Worm (Caenorhabditis elegans): ENCODE results near the gene srsx-25.

ce11 chrIV:13323823-13324359 is 41.1 kb upstream of the srsx-25 start, which contains the start of gene fat-2:
- no peak for TF ChIP-seq tab-1 (GFP tag; IDR thresholded peaks at IDR 0.05)
- no peak for TF ChIP-seq cog-1 (tag; optimal IDR thresholded peaks at IDR 0.05)
- TF ChIP-seq flt-1 (GFP tag; IDR thresholded peaks at IDR 0.05), result no peak
- no peak for TF ChIP-seq ztf-29 (GFP tag; IDR thresholded peaks at IDR 0.05)
- no peak for TF ChIP-seq ztf-23 (GFP tag; IDR thresholded peaks at IDR 0.05)
- no peak for TF ChIP-seq klf-2 (GFP tag; conservative IDR thresholded peaks at IDR 0.05)
- TF ChIP-seq T22C8.4 (GFP tag; IDR thresholded peaks at IDR 0.05), result no peak
- TF ChIP-seq med-1 (GFP tag; optimal IDR thresholded peaks at IDR 0.05; ENCODE audit: insufficient read depth), result no peak
